Worm (Caenorhabditis elegans) whole organism, L4 larva: ENCODE measurements around the gene mdl-1.

Source experiments
- F26F4.8 ChIP-seq: fragments of 200-800 bp; sonication (Bioruptor generic); conservative IDR thresholded peaks from 2 replicates; pipeline ENCODE4 v1.3.6; 2022; ENCODE audit warnings: missing genetic modification characterization, missing compliant biosample characterization
- F37D6.2 ChIP-seq: sonication (generic microtip); optimal IDR thresholded peaks from 2 replicates; lab custom pipeline; 2016; ENCODE audit warnings: mild to moderate bottlenecking, missing genetic modification characterization, missing compliant biosample characterization
- F49E8.2 ChIP-seq: sonication (generic microtip); optimal IDR thresholded peaks from 2 replicates; lab custom pipeline; 2016; ENCODE audit warnings: missing compliant biosample characterization, mild to moderate bottlenecking, missing genetic modification characterization, borderline replicate concordance
- T26A8.4 ChIP-seq: fragments of 200-800 bp; sonication (Bioruptor generic); IDR thresholded peaks from 2 replicates; pipeline ENCODE4 v1.3.6; 2022; ENCODE audit warnings: missing genetic modification characterization, missing compliant biosample characterization
- Y75B8A.6 ChIP-seq: fragments of 200-800 bp; sonication (Bioruptor generic); IDR thresholded peaks from 2 replicates; pipeline ENCODE4 v1.3.6; 2022; ENCODE audit warnings: missing genetic modification reagents, missing genetic modification characterization, missing compliant biosample characterization
- ama-1 ChIP-seq: fragments of 150-350 bp; optimal IDR thresholded peaks from 2 replicates; lab custom pipeline; 2014; ENCODE audit warnings: inconsistent platforms, mixed read lengths
- arid-1 ChIP-seq: fragments of 200-800 bp; sonication (Bioruptor generic); conservative IDR thresholded peaks from 2 replicates; pipeline ENCODE4 v1.3.6; 2022; ENCODE audit warnings: missing genetic modification reagents, missing genetic modification characterization, missing compliant biosample characterization
- ceh-82 ChIP-seq: sonication (generic microtip); optimal IDR thresholded peaks from 2 replicates; lab custom pipeline; 2017; ENCODE audit warnings: missing biosample characterization, missing genetic modification characterization
- daf-12 ChIP-seq: fragments of 150-350 bp; optimal IDR thresholded peaks from 2 replicates; lab custom pipeline; 2014; ENCODE audit warnings: missing biosample characterization, missing genetic modification reagents, missing genetic modification characterization
- daf-16 ChIP-seq, 3 experiments: sonication (generic microtip); optimal IDR thresholded peaks; 2 replicates each; lab custom pipeline; 2016 to 2017; ENCODE audit warnings: missing genetic modification characterization in 3 of 3, missing genetic modification reagents in 3 of 3, mild to moderate bottlenecking in 2 of 3, missing compliant biosample characterization in 2 of 3, missing biosample characterization in 1 of 3, moderate library complexity in 1 of 3
- daf-8 ChIP-seq: fragments of 200-800 bp; sonication (Bioruptor generic); IDR thresholded peaks from 2 replicates; pipeline ENCODE4 v1.3.6; 2022; ENCODE audit warnings: missing genetic modification characterization, missing compliant biosample characterization
- dmd-6 ChIP-seq: fragments of 200-800 bp; sonication (Bioruptor generic); IDR thresholded peaks from 2 replicates; pipeline ENCODE4 v1.3.6; 2022; ENCODE audit warnings: missing genetic modification reagents, missing genetic modification characterization, missing compliant biosample characterization
- duxl-1 ChIP-seq: sonication (generic microtip); optimal IDR thresholded peaks from 2 replicates; lab custom pipeline; 2016; ENCODE audit warnings: mild to moderate bottlenecking, missing genetic modification characterization, moderate library complexity, missing compliant biosample characterization; ENCODE audit not compliant: poor library complexity
- dve-1 ChIP-seq: sonication (generic microtip); optimal IDR thresholded peaks from 2 replicates; lab custom pipeline; 2017; ENCODE audit warnings: antibody characterized with exemption, mild to moderate bottlenecking, missing genetic modification characterization, missing compliant biosample characterization; ENCODE audit not compliant: insufficient read depth
- fkh-10 ChIP-seq: fragments of 150-350 bp; optimal IDR thresholded peaks from 2 replicates; lab custom pipeline; 2014; ENCODE audit warnings: missing biosample characterization, missing genetic modification reagents, missing genetic modification characterization
- hlh-11 ChIP-seq: fragments of 200-800 bp; sonication (Bioruptor generic); optimal IDR thresholded peaks from 2 replicates; lab custom pipeline; 2018; ENCODE audit warnings: mild to moderate bottlenecking, missing genetic modification characterization, missing compliant biosample characterization
- hlh-30 ChIP-seq: sonication (generic microtip); optimal IDR thresholded peaks from 2 replicates; lab custom pipeline; 2017; ENCODE audit warnings: antibody characterized with exemption, mild to moderate bottlenecking, missing genetic modification characterization, missing compliant biosample characterization; ENCODE audit not compliant: insufficient read depth
- lim-7 ChIP-seq: fragments of 200-800 bp; sonication (Bioruptor generic); IDR thresholded peaks from 2 replicates; pipeline ENCODE4 v1.3.6; 2022; ENCODE audit warnings: missing genetic modification characterization, missing compliant biosample characterization
- lin-1 ChIP-seq: fragments of 200-800 bp; sonication (Bioruptor generic); IDR thresholded peaks from 2 replicates; pipeline ENCODE4 v1.3.6; 2022; ENCODE audit warnings: missing genetic modification reagents, missing genetic modification characterization, missing compliant biosample characterization
- lin-15B ChIP-seq: fragments of 150-350 bp; sonication (generic microtip); optimal IDR thresholded peaks from 3 replicates; lab custom pipeline; 2014; ENCODE audit warnings: missing biosample characterization, missing genetic modification characterization
- lin-39 ChIP-seq: fragments of 150-350 bp; optimal IDR thresholded peaks from 2 replicates; lab custom pipeline; 2014; ENCODE audit warnings: missing biosample characterization, missing genetic modification reagents, missing genetic modification characterization
- lsy-2 ChIP-seq, 2 experiments: fragments of 150-350 bp in 1 of 2; sonication (generic microtip) in 1 of 2; optimal IDR thresholded peaks; 2 replicates each; lab custom pipeline; 2014 to 2017; ENCODE audit warnings: missing biosample characterization in 2 of 2, missing genetic modification characterization in 2 of 2
- mdl-1 ChIP-seq, 2 experiments: fragments of 150-350 bp in 1 of 2; sonication (generic microtip) in 1 of 2; optimal IDR thresholded peaks; 2 replicates each; lab custom pipeline; 2014 to 2017; ENCODE audit warnings: missing biosample characterization in 2 of 2, missing genetic modification characterization in 2 of 2
- mdt-29 ChIP-seq: fragments of 200-800 bp; sonication (Bioruptor generic); IDR thresholded peaks from 2 replicates; pipeline ENCODE4 v1.3.6; 2022; ENCODE audit warnings: missing genetic modification reagents, missing genetic modification characterization, missing compliant biosample characterization
- mes-2 ChIP-seq: sonication (generic microtip); optimal IDR thresholded peaks from 2 replicates; lab custom pipeline; 2016; ENCODE audit warnings: missing genotype, mild to moderate bottlenecking, missing genetic modification characterization, missing compliant biosample characterization; ENCODE audit not compliant: poor library complexity, severe bottlenecking
- mxl-2 ChIP-seq: fragments of 200-800 bp; sonication (Bioruptor generic); conservative IDR thresholded peaks from 2 replicates; pipeline ENCODE4 v1.3.6; 2022; ENCODE audit warnings: missing genetic modification reagents, missing genetic modification characterization, missing compliant biosample characterization
- mxl-3 ChIP-seq: fragments of 200-800 bp; sonication (Bioruptor generic); optimal IDR thresholded peaks from 2 replicates; lab custom pipeline; 2018; ENCODE audit warnings: mild to moderate bottlenecking, missing genetic modification characterization, missing compliant biosample characterization
- nhr-25 ChIP-seq: sonication (generic microtip); optimal IDR thresholded peaks from 2 replicates; lab custom pipeline; 2017; ENCODE audit warnings: missing genetic modification characterization, mild to moderate bottlenecking, missing compliant biosample characterization, antibody characterized with exemption, moderate library complexity, borderline replicate concordance; ENCODE audit not compliant: insufficient read depth
- nhr-28 ChIP-seq: fragments of 150-350 bp; optimal IDR thresholded peaks from 2 replicates; lab custom pipeline; 2014; ENCODE audit warnings: missing biosample characterization, missing genetic modification characterization
- nhr-48 ChIP-seq: sonication (generic microtip); optimal IDR thresholded peaks from 2 replicates; lab custom pipeline; 2016; ENCODE audit warnings: mild to moderate bottlenecking, missing genetic modification characterization, missing compliant biosample characterization
- nhr-77 ChIP-seq: fragments of 150-350 bp; optimal IDR thresholded peaks from 2 replicates; lab custom pipeline; 2014; ENCODE audit warnings: missing biosample characterization, missing genetic modification characterization
- php-3 ChIP-seq: fragments of 200-800 bp; sonication (Bioruptor generic); IDR thresholded peaks from 2 replicates; pipeline ENCODE4 v1.3.6; 2022; ENCODE audit warnings: missing genetic modification reagents, missing genetic modification characterization, missing compliant biosample characterization
- pqm-1 ChIP-seq: sonication (generic microtip); optimal IDR thresholded peaks from 2 replicates; lab custom pipeline; 2017; ENCODE audit warnings: missing biosample characterization, missing genetic modification characterization
- tag-97 ChIP-seq: fragments of 200-800 bp; sonication (Bioruptor generic); IDR thresholded peaks from 2 replicates; pipeline ENCODE4 v1.3.6; 2022; ENCODE audit warnings: missing genetic modification characterization, missing compliant biosample characterization
- unc-39 ChIP-seq: sonication (generic microtip); optimal IDR thresholded peaks from 2 replicates; lab custom pipeline; 2017; ENCODE audit warnings: missing biosample characterization, missing genetic modification characterization
- unc-62 ChIP-seq, 3 experiments: fragments of 150-350 bp in 1 of 3; sonication (generic microtip); optimal IDR thresholded peaks in 2 of 3; peaks in 1 of 3; 1 replicate in 1 of 3; 2 replicates in 2 of 3; lab custom pipeline; 2014 to 2017; ENCODE audit warnings: missing biosample characterization in 3 of 3, missing genetic modification characterization in 3 of 3, missing genetic modification reagents in 3 of 3, missing genotype in 1 of 3
- zag-1 ChIP-seq: fragments of 150-350 bp; optimal IDR thresholded peaks from 2 replicates; lab custom pipeline; 2014; ENCODE audit warnings: missing biosample characterization, missing genetic modification characterization
- zfp-2 ChIP-seq: sonication (generic microtip); optimal IDR thresholded peaks from 2 replicates; lab custom pipeline; 2016; ENCODE audit warnings: mild to moderate bottlenecking, missing genetic modification characterization, missing compliant biosample characterization
- zip-11 ChIP-seq: fragments of 200-800 bp; sonication (Bioruptor generic); IDR thresholded peaks from 2 replicates; pipeline ENCODE4 v1.3.6; 2022; ENCODE audit warnings: missing genetic modification characterization, missing compliant biosample characterization

Gene mdl-1

ce11 chrX:6743853-6744346, 1.7 kb downstream of the mdl-1 start (continued):
- TF ChIP-seq unc-62 (GFP tag; optimal IDR thresholded peaks at IDR 0.05 in 1 of 2; lab: Kevin White, UChicago): peak in 1 of 2 experiments; percentile 99
- no peak for TF ChIP-seq unc-62 (tag; optimal IDR thresholded peaks at IDR 0.05; lab: Kevin White, UChicago)
- TF ChIP-seq lim-7 (GFP tag; lab: Robert Waterston, UW): no peak
- no peak for TF ChIP-seq tag-97
- peak; percentile 97 for TF ChIP-seq T26A8.4 (GFP tag; lab: Robert Waterston, UW)
- TF ChIP-seq ceh-82 (tag; lab: Kevin White, UChicago): no peak
- TF ChIP-seq Y75B8A.6 (GFP tag; lab: Robert Waterston, UW): peak; percentile 90
- TF ChIP-seq fkh-10 (GFP tag; lab: Kevin White, UChicago): no peak
- no peak for TF ChIP-seq lin-39 (tag; lab: Kevin White, UChicago)
- no peak for TF ChIP-seq F37D6.2
- peak; percentile 82 for TF ChIP-seq duxl-1 (tag; lab: Kevin White, UChicago)
- no peak for TF ChIP-seq F26F4.8 (GFP tag; lab: Robert Waterston, UW)
- no peak for TF ChIP-seq daf-8 (GFP tag; lab: Robert Waterston, UW)
- peak; percentile 94 for TF ChIP-seq nhr-25 (tag; lab: Kevin White, UChicago)
- no peak for TF ChIP-seq unc-39 (tag; lab: Kevin White, UChicago)
- TF ChIP-seq lin-15B (tag; lab: Kevin White, UChicago): no peak
- TF ChIP-seq zip-11: peak; percentile 45; the same call in 1 of the 2 replicates
- peak; percentile 77 for TF ChIP-seq mdt-29
- TF ChIP-seq zag-1 (tag; lab: Kevin White, UChicago): no peak
- peak; percentile 98 for TF ChIP-seq dve-1

- peak; percentile 59; the same call in 1 of the 2 replicates for TF ChIP-seq mxl-2 (GFP tag; lab: Robert Waterston, UW)
- peak in 1 of 2 experiments; percentile 3 for TF ChIP-seq lsy-2 (tag; optimal IDR thresholded peaks at IDR 0.05; lab: Kevin White, UChicago)
- TF ChIP-seq pqm-1 (tag; lab: Kevin White, UChicago): peak; percentile 87
- no peak for TF ChIP-seq daf-16 (GFP tag; optimal IDR thresholded peaks at IDR 0.05; lab: Kevin White, UChicago)
- TF ChIP-seq daf-16 (tag; optimal IDR thresholded peaks at IDR 0.05; lab: Kevin White, UChicago): peak; percentile 80
- TF ChIP-seq zfp-2 (tag; lab: Kevin White, UChicago): no peak
- TF ChIP-seq F49E8.2 (tag; lab: Kevin White, UChicago): no peak
- TF ChIP-seq arid-1 (GFP tag; lab: Robert Waterston, UW): no peak
- peak in 1 of 2 experiments; percentile 99 for TF ChIP-seq mdl-1 (tag; optimal IDR thresholded peaks at IDR 0.05; lab: Kevin White, UChicago)
- TF ChIP-seq dve-1: peak; percentile 86
- TF ChIP-seq nhr-28 (tag; lab: Kevin White, UChicago): peak; percentile 94
- peak; percentile 17 for TF ChIP-seq mes-2 (tag; lab: Kevin White, UChicago)
- TF ChIP-seq php-3: peak; percentile 74
- TF ChIP-seq daf-12 (tag; lab: Kevin White, UChicago): no peak
- peak; percentile 72 for TF ChIP-seq hlh-30
- no peak for TF ChIP-seq ama-1 (lab: Kevin White, UChicago)
- 0 out of 2 replicates have a peak, but pooled peaks have one; percentile 13 for TF ChIP-seq lin-1 (GFP tag; lab: Robert Waterston, UW)
- peak; percentile 78 for TF ChIP-seq nhr-48 (tag; lab: Kevin White, UChicago)
- TF ChIP-seq nhr-77: peak; percentile 52
- TF ChIP-seq hlh-11 (tag; lab: Kevin White, UChicago): peak; percentile 84
- TF ChIP-seq dmd-6 (GFP tag; lab: Robert Waterston, UW): peak; percentile 96
- peak; percentile 88 for TF ChIP-seq mxl-3 (GFP tag; lab: Kevin White, UChicago)
Observed at ce11 chrX:6744537-6744936, 2.4 kb downstream of the mdl-1 start.
